Worm (Caenorhabditis elegans) whole organism, late embryonic: ENCODE measurements around the gene F53E2.2.

Experiments used
- T23F11.4 ChIP-seq: fragments of 200-800 bp; sonication (Bioruptor generic); optimal IDR thresholded peaks from 2 replicates; lab custom pipeline; 2018; ENCODE audit warnings: mild to moderate bottlenecking, missing genetic modification characterization, missing compliant biosample characterization
- ama-1 ChIP-seq: fragments of 150-350 bp; optimal IDR thresholded peaks from 2 replicates; lab custom pipeline; 2014
- ceh-18 ChIP-seq: sonication (generic microtip); optimal IDR thresholded peaks from 2 replicates; lab custom pipeline; 2016; ENCODE audit warnings: missing genetic modification characterization, missing compliant biosample characterization
- ceh-19 ChIP-seq: fragments of 200-800 bp; sonication (Bioruptor generic); optimal IDR thresholded peaks from 2 replicates; lab custom pipeline; 2018; ENCODE audit warnings: mild to moderate bottlenecking, missing genetic modification characterization, missing compliant biosample characterization
- ceh-34 ChIP-seq: sonication (generic microtip); optimal IDR thresholded peaks from 2 replicates; lab custom pipeline; 2016; ENCODE audit warnings: mild to moderate bottlenecking, missing genetic modification characterization, missing compliant biosample characterization
- ceh-48 ChIP-seq: sonication (generic microtip); optimal IDR thresholded peaks from 2 replicates; lab custom pipeline; 2016; ENCODE audit warnings: missing genetic modification characterization, inconsistent platforms, missing compliant biosample characterization
- ceh-9 ChIP-seq: sonication (generic microtip); optimal IDR thresholded peaks from 2 replicates; lab custom pipeline; 2016; ENCODE audit warnings: mild to moderate bottlenecking, missing genetic modification characterization, inconsistent platforms, missing compliant biosample characterization
- dmd-4 ChIP-seq: sonication (generic microtip); optimal IDR thresholded peaks from 2 replicates; lab custom pipeline; 2016; ENCODE audit warnings: borderline replicate concordance, missing genetic modification characterization, missing compliant biosample characterization
- dve-1 ChIP-seq: sonication (generic microtip); optimal IDR thresholded peaks from 2 replicates; lab custom pipeline; 2017; ENCODE audit warnings: antibody characterized with exemption, mild to moderate bottlenecking, missing genetic modification characterization, missing compliant biosample characterization
- ets-4 ChIP-seq: sonication (generic microtip); optimal IDR thresholded peaks from 2 replicates; lab custom pipeline; 2016; ENCODE audit warnings: missing genetic modification characterization, missing compliant biosample characterization
- eyg-1 ChIP-seq: sonication (generic microtip); optimal IDR thresholded peaks from 2 replicates; lab custom pipeline; 2016; ENCODE audit warnings: missing genotype, missing genetic modification characterization, missing compliant biosample characterization
- fax-1 ChIP-seq: sonication (generic microtip); optimal IDR thresholded peaks from 2 replicates; lab custom pipeline; 2016; ENCODE audit warnings: missing genotype, missing genetic modification characterization, missing compliant biosample characterization
- gmeb-2 ChIP-seq: sonication (generic microtip); optimal IDR thresholded peaks from 2 replicates; lab custom pipeline; 2016; ENCODE audit warnings: missing genetic modification characterization, inconsistent platforms, missing compliant biosample characterization
- hlh-8 ChIP-seq: sonication (generic microtip); optimal IDR thresholded peaks from 2 replicates; lab custom pipeline; 2016; ENCODE audit warnings: missing genotype, missing genetic modification characterization, missing compliant biosample characterization
- lim-6 ChIP-seq: sonication (generic microtip); optimal IDR thresholded peaks from 2 replicates; lab custom pipeline; 2016; ENCODE audit warnings: missing genetic modification characterization, missing compliant biosample characterization
- mec-3 ChIP-seq: sonication (generic microtip); optimal IDR thresholded peaks from 2 replicates; lab custom pipeline; 2016; ENCODE audit warnings: borderline replicate concordance, missing genetic modification characterization, missing compliant biosample characterization
- nfya-1 ChIP-seq: sonication (generic microtip); optimal IDR thresholded peaks from 2 replicates; lab custom pipeline; 2017; ENCODE audit warnings: missing genetic modification characterization, mild to moderate bottlenecking, missing compliant biosample characterization, antibody characterized with exemption, moderate library complexity
- nhr-11 ChIP-seq: fragments of 150-350 bp; optimal IDR thresholded peaks from 2 replicates; lab custom pipeline; 2014; ENCODE audit warnings: missing biosample characterization, missing genetic modification characterization
- npax-4 ChIP-seq: sonication (generic microtip); optimal IDR thresholded peaks from 2 replicates; lab custom pipeline; 2016; ENCODE audit warnings: missing genetic modification characterization, missing compliant biosample characterization
- pha-4 ChIP-seq: fragments of 150-350 bp; optimal IDR thresholded peaks from 2 replicates; lab custom pipeline; 2018; ENCODE audit warnings: missing biosample characterization, missing genetic modification reagents, missing genetic modification characterization
- ref-2 ChIP-seq: sonication (generic microtip); optimal IDR thresholded peaks from 2 replicates; lab custom pipeline; 2016; ENCODE audit warnings: missing genetic modification characterization, missing compliant biosample characterization
- sox-4 ChIP-seq: sonication (generic microtip); optimal IDR thresholded peaks from 2 replicates; lab custom pipeline; 2017; ENCODE audit warnings: mild to moderate bottlenecking, missing genetic modification characterization, inconsistent platforms, missing compliant biosample characterization
- tbx-2 ChIP-seq: sonication (generic microtip); optimal IDR thresholded peaks from 2 replicates; lab custom pipeline; 2016; ENCODE audit warnings: missing genetic modification characterization, missing compliant biosample characterization
- tbx-7 ChIP-seq: sonication (generic microtip); optimal IDR thresholded peaks from 2 replicates; lab custom pipeline; 2016; ENCODE audit warnings: missing genotype, missing genetic modification characterization, missing compliant biosample characterization
- ttx-3 ChIP-seq: sonication (generic microtip); optimal IDR thresholded peaks from 2 replicates; lab custom pipeline; 2016; ENCODE audit warnings: missing genetic modification reagents, missing genetic modification characterization, missing compliant biosample characterization
- unc-3 ChIP-seq, 2 experiments: fragments of 200-800 bp in 1 of 2; sonication (Bioruptor generic) in 1 of 2; sonication (generic microtip) in 1 of 2; conservative IDR thresholded peaks in 1 of 2; optimal IDR thresholded peaks in 1 of 2; 2 replicates each; pipeline versions ENCODE4 v1.3.6 to Lab custom; 2016 to 2022; ENCODE audit warnings: missing compliant biosample characterization in 2 of 2, missing genetic modification characterization in 2 of 2, missing genetic modification reagents in 1 of 2
- unc-42 ChIP-seq: sonication (generic microtip); optimal IDR thresholded peaks from 2 replicates; lab custom pipeline; 2016; ENCODE audit warnings: missing genotype, missing genetic modification characterization, missing compliant biosample characterization
- unc-55 ChIP-seq: sonication (generic microtip); optimal IDR thresholded peaks from 2 replicates; lab custom pipeline; 2017; ENCODE audit warnings: missing biosample characterization, missing genetic modification reagents, missing genetic modification characterization
- ztf-16 ChIP-seq: sonication (generic microtip); optimal IDR thresholded peaks from 2 replicates; lab custom pipeline; 2017; ENCODE audit warnings: missing genetic modification characterization, missing compliant biosample characterization

The F53E2.2 gene

DNA sequence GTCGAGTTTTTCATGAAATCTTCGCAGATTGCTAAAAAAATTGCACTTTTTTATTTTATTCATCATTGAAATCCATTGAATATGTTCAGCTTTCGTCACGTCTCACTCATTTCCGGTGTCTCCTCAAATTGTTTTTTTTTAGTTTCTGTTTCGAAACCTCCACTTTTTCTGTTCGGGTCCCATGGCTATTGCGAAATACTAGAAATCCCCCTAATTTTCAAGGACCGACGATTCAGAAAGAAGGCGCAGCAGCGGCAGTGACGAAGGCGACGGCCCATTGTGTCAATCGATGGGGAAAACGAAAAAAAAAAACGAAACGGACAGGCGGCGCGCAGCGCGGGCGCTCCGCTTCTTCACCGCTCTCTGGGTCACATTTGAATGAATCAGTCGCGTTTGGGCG, 2.9 kb upstream of the F53E2.2 start:
- TF ChIP-seq gmeb-2: no peak

DNA sequence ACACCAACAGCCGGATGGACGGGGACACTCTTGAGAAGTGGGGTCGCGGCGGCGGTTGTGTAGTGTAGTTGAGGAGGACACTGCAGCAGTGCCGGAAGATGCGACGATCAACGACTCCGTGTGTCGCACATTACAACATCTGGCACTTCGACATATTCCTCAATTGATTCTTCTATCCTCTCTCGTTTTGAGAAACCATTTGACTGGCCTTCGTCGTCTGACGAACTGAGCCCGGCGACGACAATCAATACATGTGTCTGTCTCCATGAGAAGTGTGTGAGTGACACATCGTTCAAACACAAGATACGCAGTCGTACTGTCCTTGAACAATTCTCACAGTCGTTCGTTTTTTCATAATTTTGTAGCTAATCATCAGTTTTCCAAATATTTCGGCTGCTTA, 2.3 kb upstream of the F53E2.2 start:
- TF ChIP-seq ceh-48: peak; percentile 2
- peak; percentile 23 for TF ChIP-seq unc-55 (GFP tag; lab: Kevin White, UChicago)
- no peak for TF ChIP-seq nhr-11 (tag; lab: Kevin White, UChicago)
- TF ChIP-seq ztf-16 (tag; lab: Kevin White, UChicago): no peak
- TF ChIP-seq gmeb-2: no peak
- TF ChIP-seq hlh-8 (tag; lab: Kevin White, UChicago): peak; percentile 18

- TF ChIP-seq sox-4 (no peak), npax-4 (tag; lab: Kevin White, UChicago) (no peak), unc-3 (GFP tag; conservative IDR thresholded peaks at IDR 0.05; lab: Robert Waterston, UW) (no peak), unc-3 (tag; optimal IDR thresholded peaks at IDR 0.05; lab: Kevin White, UChicago) (no peak), ztf-16 (tag; lab: Kevin White, UChicago) (no peak), ttx-3 (no peak), hlh-8 (tag; lab: Kevin White, UChicago) (no peak)
- TF ChIP-seq, all 69 proteins: peak for 0
Measured at ce11 chrV:1476284-1476792, 1.5 kb downstream of the F53E2.2 start.

- TF ChIP-seq T23F11.4: no peak
- no peak for TF ChIP-seq ref-2 (tag; lab: Kevin White, UChicago)
- TF ChIP-seq tbx-7 (tag; lab: Kevin White, UChicago): no peak
- TF ChIP-seq ama-1: no peak
- no peak for TF ChIP-seq dmd-4 (tag; lab: Kevin White, UChicago)
- TF ChIP-seq ceh-9 (tag; lab: Kevin White, UChicago): no peak
- TF ChIP-seq fax-1 (tag; lab: Kevin White, UChicago): no peak
- TF ChIP-seq ceh-19 (GFP tag; lab: Kevin White, UChicago): no peak
- no peak for TF ChIP-seq ttx-3
- no peak for TF ChIP-seq ztf-16 (tag; lab: Kevin White, UChicago)
- TF ChIP-seq gmeb-2: no peak
- TF ChIP-seq nfya-1 (tag; lab: Kevin White, UChicago): no peak
- TF ChIP-seq ets-4: no peak
- TF ChIP-seq, all 69 proteins: peak for 0
Measured at ce11 chrV:1476841-1477240, 2.0 kb downstream of the F53E2.2 start.

DNA sequence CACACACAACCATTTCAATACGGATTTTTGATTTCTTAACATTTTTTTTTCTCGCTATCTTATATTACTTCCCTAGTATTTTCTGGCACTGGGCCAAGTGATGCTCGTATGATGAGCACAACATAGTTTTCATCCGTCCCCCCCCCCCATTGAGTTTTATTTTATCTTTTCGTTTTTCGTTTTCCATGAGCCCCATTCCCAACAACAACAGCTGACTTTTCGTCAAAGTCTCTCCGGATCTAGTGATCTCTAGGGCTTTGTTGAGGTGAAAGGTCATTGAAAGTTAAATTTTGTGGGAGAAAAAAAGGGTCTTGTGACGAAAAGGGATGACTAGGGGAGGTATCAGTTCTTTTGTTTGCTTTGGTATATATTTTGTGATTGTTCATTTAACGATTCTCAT, 6.0 kb downstream of the F53E2.2 start:
- TF ChIP-seq ceh-18 (peak; percentile 60), lim-6 (tag; lab: Kevin White, UChicago) (no peak), eyg-1 (tag; lab: Kevin White, UChicago) (no peak), pha-4 (tag; lab: Kevin White, UChicago) (no peak), nfya-1 (tag; lab: Kevin White, UChicago) (no peak), tbx-2 (tag; lab: Kevin White, UChicago) (no peak), npax-4 (tag; lab: Kevin White, UChicago) (no peak)
- TF ChIP-seq, all 69 proteins: peak for 1

DNA sequence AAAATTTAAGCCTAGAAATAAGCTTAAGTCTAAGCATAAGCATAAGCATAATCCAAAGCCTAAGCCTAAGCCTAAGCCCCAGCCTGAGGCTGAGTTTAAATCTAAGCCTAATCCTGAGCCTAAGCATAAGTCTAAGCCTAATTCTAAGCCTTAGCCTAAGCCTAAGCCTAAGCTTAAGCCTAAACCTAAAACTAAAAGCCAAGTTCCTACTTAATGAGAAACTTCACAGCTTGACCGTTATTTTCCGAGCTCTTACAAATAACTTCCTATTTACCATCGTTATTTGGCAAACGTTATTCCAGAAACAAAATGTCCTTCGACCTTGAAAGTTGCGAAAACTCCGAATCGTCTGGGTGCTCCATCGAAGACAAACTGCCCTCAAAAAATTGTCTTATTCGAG, 6.9 kb downstream of the F53E2.2 start, which contains the start of gene C38C3.4:
Gene C38C3.4, plus strand, starts transcription at position 301 of the 400 bp plus-strand sequence.
- TF ChIP-seq dve-1 (tag; lab: Kevin White, UChicago) (peak; percentile 42), tbx-2 (tag; lab: Kevin White, UChicago) (no peak)

- TF ChIP-seq unc-42 (peak; percentile 67), ceh-34 (tag; lab: Kevin White, UChicago) (no peak), mec-3 (tag; lab: Kevin White, UChicago) (no peak)
Measured at ce11 chrV:1486031-1486430, 11.1 kb downstream of the F53E2.2 start.
